Worm (Caenorhabditis elegans) whole organism, L1 larva: Measurements from ENCODE around the gene ZK154.6.

ENCODE experiments used
- C16A3.4 ChIP-seq: fragments of 150-350 bp; optimal IDR thresholded peaks from 2 replicates; lab custom pipeline; 2014; ENCODE audit warnings: missing biosample characterization, missing genetic modification characterization
- F16B12.6 ChIP-seq: fragments of 150-350 bp; optimal IDR thresholded peaks from 2 replicates; lab custom pipeline; 2014; ENCODE audit warnings: missing biosample characterization, missing genetic modification characterization
- Y116A8C.19 ChIP-seq: sonication (generic microtip); optimal IDR thresholded peaks from 2 replicates; lab custom pipeline; 2016; ENCODE audit warnings: missing compliant biosample characterization, missing genetic modification characterization, borderline replicate concordance
- aha-1 ChIP-seq: fragments of 150-350 bp; optimal IDR thresholded peaks from 2 replicates; lab custom pipeline; 2014; ENCODE audit warnings: missing biosample characterization, missing genetic modification characterization
- alr-1 ChIP-seq: fragments of 200-800 bp; sonication (Bioruptor generic); optimal IDR thresholded peaks from 2 replicates; lab custom pipeline; 2018; ENCODE audit warnings: borderline replicate concordance, mild to moderate bottlenecking, missing genetic modification characterization, missing compliant biosample characterization
- aly-2 ChIP-seq: fragments of 150-350 bp; optimal IDR thresholded peaks from 2 replicates; lab custom pipeline; 2014; ENCODE audit warnings: missing biosample characterization, missing genetic modification characterization
- blmp-1 ChIP-seq: fragments of 150-350 bp; optimal IDR thresholded peaks from 2 replicates; lab custom pipeline; 2014; ENCODE audit warnings: missing biosample characterization, missing genetic modification characterization
- ceh-88 ChIP-seq: fragments of 200-800 bp; sonication (Bioruptor generic); IDR thresholded peaks from 2 replicates; pipeline ENCODE4 v1.3.6; 2022; ENCODE audit warnings: missing genetic modification characterization, missing compliant biosample characterization
- ceh-90 ChIP-seq: sonication (generic microtip); optimal IDR thresholded peaks from 2 replicates; lab custom pipeline; 2016; ENCODE audit warnings: missing genetic modification characterization, missing compliant biosample characterization
- ces-1 ChIP-seq: fragments of 150-350 bp; optimal IDR thresholded peaks from 2 replicates; lab custom pipeline; 2014; ENCODE audit warnings: missing biosample characterization, missing genetic modification reagents, missing genetic modification characterization
- dsc-1 ChIP-seq: sonication (generic microtip); optimal IDR thresholded peaks from 2 replicates; lab custom pipeline; 2016; ENCODE audit warnings: mild to moderate bottlenecking, missing genetic modification characterization, missing compliant biosample characterization
- efl-1 ChIP-seq, 4 experiments: fragments of 150-350 bp; optimal IDR thresholded peaks in 3 of 4; peaks in 1 of 4; 1 replicate in 1 of 4; 2 replicates in 3 of 4; lab custom pipeline; 2014; ENCODE audit warnings: missing biosample characterization in 2 of 4, missing genetic modification characterization in 2 of 4, missing genetic modification reagents in 2 of 4
- efl-3 ChIP-seq: fragments of 200-800 bp; sonication (Bioruptor generic); optimal IDR thresholded peaks from 2 replicates; lab custom pipeline; 2018; ENCODE audit warnings: mild to moderate bottlenecking, missing genetic modification characterization, missing compliant biosample characterization
- egl-13 ChIP-seq: sonication (generic microtip); optimal IDR thresholded peaks from 2 replicates; lab custom pipeline; 2016; ENCODE audit warnings: missing genotype, missing genetic modification reagents, missing genetic modification characterization, missing compliant biosample characterization
- egl-27 ChIP-seq, 2 experiments: fragments of 150-350 bp in 1 of 2; sonication (generic microtip); optimal IDR thresholded peaks; 3 replicates each; lab custom pipeline; 2017 to 2018; ENCODE audit warnings: missing biosample characterization in 2 of 2, missing genetic modification characterization in 2 of 2, missing genetic modification reagents in 2 of 2
- elt-2 ChIP-seq: sonication (generic microtip); optimal IDR thresholded peaks from 2 replicates; lab custom pipeline; 2016; ENCODE audit warnings: missing genetic modification characterization, mild to moderate bottlenecking, inconsistent platforms, missing compliant biosample characterization, missing genetic modification reagents
- fos-1 ChIP-seq: fragments of 150-350 bp; optimal IDR thresholded peaks from 2 replicates; lab custom pipeline; 2014; ENCODE audit warnings: missing biosample characterization, missing genetic modification characterization
- grh-1 ChIP-seq: fragments of 200-800 bp; sonication (Bioruptor generic); IDR thresholded peaks from 2 replicates; pipeline ENCODE4 v1.3.6; 2022; ENCODE audit warnings: missing genetic modification reagents, missing genetic modification characterization, missing compliant biosample characterization
- hlh-17 ChIP-seq: fragments of 200-800 bp; sonication (Bioruptor generic); optimal IDR thresholded peaks from 2 replicates; lab custom pipeline; 2018; ENCODE audit warnings: missing genetic modification characterization, mild to moderate bottlenecking, missing compliant biosample characterization, moderate library complexity, borderline replicate concordance
- hpl-2 ChIP-seq: fragments of 150-350 bp; optimal IDR thresholded peaks from 2 replicates; lab custom pipeline; 2014; ENCODE audit warnings: missing biosample characterization, missing genetic modification reagents, missing genetic modification characterization
- jun-1 ChIP-seq: fragments of 150-350 bp; optimal IDR thresholded peaks from 2 replicates; lab custom pipeline; 2014; ENCODE audit warnings: missing biosample characterization, missing genetic modification reagents, missing genetic modification characterization
- lin-14 ChIP-seq: fragments of 200-800 bp; sonication (Bioruptor generic); optimal IDR thresholded peaks from 2 replicates; lab custom pipeline; 2018; ENCODE audit warnings: mild to moderate bottlenecking, missing genetic modification characterization, moderate library complexity, missing compliant biosample characterization
- lin-35 ChIP-seq, 2 experiments: fragments of 150-350 bp; optimal IDR thresholded peaks; 2 replicates each; lab custom pipeline; 2014; ENCODE audit warnings: missing biosample characterization in 2 of 2, missing genetic modification characterization in 2 of 2, missing genetic modification reagents in 2 of 2
- lir-3 ChIP-seq: sonication (generic microtip); optimal IDR thresholded peaks from 2 replicates; lab custom pipeline; 2016; ENCODE audit warnings: mild to moderate bottlenecking, missing genetic modification characterization, moderate library complexity, missing compliant biosample characterization; ENCODE audit not compliant: poor library complexity
- mab-9 ChIP-seq: fragments of 200-800 bp; sonication (Bioruptor generic); IDR thresholded peaks from 2 replicates; pipeline ENCODE4 v1.3.6; 2022; ENCODE audit warnings: missing genetic modification reagents, missing genetic modification characterization, missing compliant biosample characterization
- mef-2 ChIP-seq: fragments of 150-350 bp; optimal IDR thresholded peaks from 2 replicates; lab custom pipeline; 2014; ENCODE audit warnings: missing biosample characterization, missing genetic modification characterization
- nhr-11 ChIP-seq: fragments of 150-350 bp; optimal IDR thresholded peaks from 2 replicates; lab custom pipeline; 2014; ENCODE audit warnings: missing biosample characterization, missing genetic modification characterization
- nhr-20 ChIP-seq: sonication (generic microtip); optimal IDR thresholded peaks from 2 replicates; lab custom pipeline; 2016; ENCODE audit warnings: mild to moderate bottlenecking, missing genetic modification characterization, missing compliant biosample characterization
- nhr-28 ChIP-seq: fragments of 150-350 bp; optimal IDR thresholded peaks from 2 replicates; lab custom pipeline; 2014; ENCODE audit warnings: missing biosample characterization, missing genetic modification characterization
- nhr-47 ChIP-seq: sonication (generic microtip); optimal IDR thresholded peaks from 2 replicates; lab custom pipeline; 2016; ENCODE audit warnings: mild to moderate bottlenecking, missing genetic modification characterization, moderate library complexity, missing compliant biosample characterization
- nhr-71 ChIP-seq: sonication (generic microtip); optimal IDR thresholded peaks from 2 replicates; lab custom pipeline; 2016; ENCODE audit warnings: mild to moderate bottlenecking, missing genetic modification characterization, moderate library complexity, missing compliant biosample characterization
- nhr-90 ChIP-seq: sonication (generic microtip); optimal IDR thresholded peaks from 2 replicates; lab custom pipeline; 2016; ENCODE audit warnings: mild to moderate bottlenecking, missing genetic modification characterization, missing compliant biosample characterization; ENCODE audit not compliant: poor library complexity
- pag-3 ChIP-seq: sonication (generic microtip); optimal IDR thresholded peaks from 2 replicates; lab custom pipeline; 2017; ENCODE audit warnings: missing genetic modification characterization, mild to moderate bottlenecking, missing compliant biosample characterization, antibody characterized with exemption, borderline replicate concordance; ENCODE audit not compliant: insufficient read depth
- pax-3 ChIP-seq: fragments of 200-800 bp; sonication (Bioruptor generic); optimal IDR thresholded peaks from 2 replicates; lab custom pipeline; 2018; ENCODE audit warnings: mild to moderate bottlenecking, missing genetic modification characterization, moderate library complexity, missing compliant biosample characterization
- pqm-1 ChIP-seq: sonication (generic microtip); optimal IDR thresholded peaks from 3 replicates; lab custom pipeline; 2017; ENCODE audit warnings: missing biosample characterization, missing genetic modification characterization
- snpc-4 ChIP-seq: fragments of 150-350 bp; optimal IDR thresholded peaks from 2 replicates; lab custom pipeline; 2014; ENCODE audit warnings: missing biosample characterization, missing genetic modification characterization
- snu-23 ChIP-seq: sonication (generic microtip); optimal IDR thresholded peaks from 2 replicates; lab custom pipeline; 2016; ENCODE audit warnings: missing genetic modification characterization, missing compliant biosample characterization
- sptf-1 ChIP-seq: fragments of 150-350 bp; optimal IDR thresholded peaks from 2 replicates; lab custom pipeline; 2014; ENCODE audit warnings: missing biosample characterization, missing genetic modification characterization
- sup-37 ChIP-seq: fragments of 200-800 bp; sonication (Bioruptor generic); optimal IDR thresholded peaks from 2 replicates; lab custom pipeline; 2018; ENCODE audit warnings: mild to moderate bottlenecking, missing genetic modification characterization, missing compliant biosample characterization
- tbx-2 ChIP-seq: sonication (generic microtip); optimal IDR thresholded peaks from 2 replicates; lab custom pipeline; 2016; ENCODE audit warnings: missing genetic modification characterization, missing compliant biosample characterization
- unc-130 ChIP-seq: fragments of 150-350 bp; optimal IDR thresholded peaks from 2 replicates; lab custom pipeline; 2017; ENCODE audit warnings: missing biosample characterization, missing genetic modification characterization, inconsistent platforms
- unc-62 ChIP-seq: fragments of 150-350 bp; optimal IDR thresholded peaks from 2 replicates; lab custom pipeline; 2014; ENCODE audit warnings: missing biosample characterization, missing genetic modification reagents, missing genetic modification characterization
- unc-86 ChIP-seq: sonication (generic microtip); optimal IDR thresholded peaks from 2 replicates; lab custom pipeline; 2016; ENCODE audit warnings: missing genetic modification characterization, missing compliant biosample characterization
- xbp-1 ChIP-seq: sonication (generic microtip); optimal IDR thresholded peaks from 2 replicates; lab custom pipeline; 2016; ENCODE audit warnings: missing genetic modification characterization, missing compliant biosample characterization
- zip-4 ChIP-seq: fragments of 200-800 bp; sonication (Bioruptor generic); optimal IDR thresholded peaks from 2 replicates; lab custom pipeline; 2018; ENCODE audit warnings: mild to moderate bottlenecking, missing genetic modification characterization, moderate library complexity, missing compliant biosample characterization
- ztf-11 ChIP-seq, 2 experiments: sonication (generic microtip); optimal IDR thresholded peaks; 2 replicates each; lab custom pipeline; 2016 to 2017; ENCODE audit warnings: missing genetic modification characterization in 2 of 2, missing biosample characterization in 1 of 2, missing compliant biosample characterization in 1 of 2
- ztf-4 ChIP-seq: fragments of 150-350 bp; optimal IDR thresholded peaks from 2 replicates; lab custom pipeline; 2014; ENCODE audit warnings: missing biosample characterization, missing genetic modification characterization

Gene ZK154.6

ce11 chrX:7798248-7799020 lies 5.1 kb upstream of the ZK154.6 start, which contains the start of gene adm-4 (continued):
- TF ChIP-seq mab-9 (GFP tag; lab: Robert Waterston, UW) = no peak
- peak in 1 of 2 experiments; percentile 1 for TF ChIP-seq lin-35 (GFP tag; optimal IDR thresholded peaks at IDR 0.05; lab: Kevin White, UChicago)
- no peak for TF ChIP-seq alr-1
- TF ChIP-seq blmp-1 (tag; lab: Kevin White, UChicago) = peak; percentile 37
- no peak for TF ChIP-seq sptf-1 (tag; lab: Kevin White, UChicago)
- TF ChIP-seq aha-1 (tag; lab: Kevin White, UChicago) = no peak
- TF ChIP-seq zip-4 = no peak
- TF ChIP-seq ztf-4 (tag; lab: Kevin White, UChicago) = no peak
- TF ChIP-seq F16B12.6 (tag; lab: Kevin White, UChicago) = no peak
- TF ChIP-seq nhr-90 = peak; percentile 67
- TF ChIP-seq sup-37 (GFP tag; lab: Kevin White, UChicago) = no peak
- peak; percentile 87 for TF ChIP-seq lir-3 (tag; lab: Kevin White, UChicago)
- no peak for TF ChIP-seq nhr-28 (tag; lab: Kevin White, UChicago)
- TF ChIP-seq grh-1 (GFP tag; lab: Robert Waterston, UW) = no peak

ce11 chrX:7794306-7794743 lies 962 bp upstream of the ZK154.6 start:
- TF ChIP-seq pqm-1 (tag; lab: Kevin White, UChicago) (no peak), nhr-47 (peak; percentile 4), blmp-1 (tag; lab: Kevin White, UChicago) (peak; percentile 68), nhr-20 (peak; percentile 22), efl-1 (optimal IDR thresholded peaks at IDR 0.05; lab: Kevin White, UChicago) (no peak), efl-1 (GFP tag; optimal IDR thresholded peaks at IDR 0.05 in 1 of 2; lab: Kevin White, UChicago) (peak in 1 of 2 experiments; percentile 88), ces-1 (GFP tag; lab: Kevin White, UChicago) (no peak), mef-2 (tag; lab: Kevin White, UChicago) (no peak), hpl-2 (GFP tag; lab: Kevin White, UChicago) (no peak), C16A3.4 (peak; percentile 48), ceh-88 (GFP tag; lab: Robert Waterston, UW) (no peak), jun-1 (tag; lab: Kevin White, UChicago) (peak; percentile 3), egl-27 (tag; optimal IDR thresholded peaks at IDR 0.05; lab: Kevin White, UChicago) (no peak), unc-62 (no peak), lin-14 (GFP tag; lab: Kevin White, UChicago) (no peak), dsc-1 (peak; percentile 2), nhr-90 (peak; percentile 58), snpc-4 (tag; lab: Kevin White, UChicago) (no peak), xbp-1 (tag; lab: Kevin White, UChicago) (no peak), ztf-4 (tag; lab: Kevin White, UChicago) (no peak), hlh-17 (GFP tag; lab: Kevin White, UChicago) (no peak), pax-3 (tag; lab: Kevin White, UChicago) (no peak), nhr-11 (tag; lab: Kevin White, UChicago) (no peak), ztf-11 (tag; optimal IDR thresholded peaks at IDR 0.05; lab: Kevin White, UChicago) (no peak), tbx-2 (tag; lab: Kevin White, UChicago) (no peak), fos-1 (tag; lab: Kevin White, UChicago) (peak; percentile 38), egl-13 (no peak), snu-23 (peak; percentile 19), ceh-90 (no peak), efl-3 (GFP tag; lab: Kevin White, UChicago) (no peak), mab-9 (GFP tag; lab: Robert Waterston, UW) (no peak), lin-35 (GFP tag; optimal IDR thresholded peaks at IDR 0.05; lab: Kevin White, UChicago) (peak in 1 of 2 experiments; percentile 40), nhr-71 (tag; lab: Kevin White, UChicago) (peak; percentile 19), nhr-28 (tag; lab: Kevin White, UChicago) (no peak), Y116A8C.19 (tag; lab: Kevin White, UChicago) (no peak), pag-3 (tag; lab: Kevin White, UChicago) (no peak), elt-2 (no peak), aly-2 (tag; lab: Kevin White, UChicago) (no peak), unc-86 (tag; lab: Kevin White, UChicago) (no peak), lir-3 (tag; lab: Kevin White, UChicago) (no peak), unc-130 (tag; lab: Kevin White, UChicago) (no peak)
